Fruit fly (Drosophila melanogaster) whole organism, embryonic: Measurements from ENCODE around the gene goe.

Experiments
- Ada2b ChIP-seq: fragments of 200-800 bp; sonication (Bioruptor generic); IDR thresholded peaks from 2 replicates; pipeline ENCODE4 v1.3.6; 2022; ENCODE audit warnings: missing biosample characterization, missing genetic modification characterization
- CG10209 ChIP-seq: fragments of 200-800 bp; sonication (Bioruptor generic); optimal IDR thresholded peaks from 3 replicates; lab custom pipeline; 2017; ENCODE audit warnings: missing biosample characterization, mild to moderate bottlenecking, missing genetic modification characterization, missing genetic modification reagents
- CG10366 ChIP-seq: fragments of 200-800 bp; sonication (Bioruptor generic); IDR thresholded peaks from 2 replicates; pipeline ENCODE4 v1.3.6; 2022; ENCODE audit warnings: missing biosample characterization, missing genetic modification characterization
- CG10565 ChIP-seq: fragments of 200-800 bp; sonication (Bioruptor generic); optimal IDR thresholded peaks from 3 replicates; lab custom pipeline; 2016; ENCODE audit warnings: missing biosample characterization, mild to moderate bottlenecking, missing genetic modification characterization
- CG11560 ChIP-seq: fragments of 200-800 bp; sonication (Bioruptor generic); IDR thresholded peaks from 3 replicates; pipeline ENCODE4 v1.3.6; 2022; ENCODE audit warnings: missing biosample characterization, missing genetic modification characterization
- CG15073 ChIP-seq: fragments of 200-800 bp; sonication (Bioruptor generic); optimal IDR thresholded peaks from 2 replicates; lab custom pipeline; 2016; ENCODE audit warnings: missing biosample characterization, missing genetic modification characterization
- CG1529 ChIP-seq: fragments of 200-800 bp; sonication (Bioruptor generic); optimal IDR thresholded peaks from 3 replicates; lab custom pipeline; 2018; ENCODE audit warnings: missing biosample characterization, missing genetic modification characterization
- CG17186 ChIP-seq: fragments of 200-800 bp; sonication (Bioruptor generic); optimal IDR thresholded peaks from 3 replicates; lab custom pipeline; 2017; ENCODE audit warnings: missing biosample characterization, missing genetic modification reagents, missing genetic modification characterization
- CG17385 ChIP-seq: fragments of 200-800 bp; sonication (Bioruptor generic); optimal IDR thresholded peaks from 3 replicates; lab custom pipeline; 2018; ENCODE audit warnings: missing biosample characterization, mild to moderate bottlenecking, missing genetic modification characterization
- CG17612 ChIP-seq: fragments of 200-800 bp; sonication (Bioruptor generic); IDR thresholded peaks from 2 replicates; pipeline ENCODE4 v1.3.6; 2022; ENCODE audit warnings: missing biosample characterization, missing genetic modification characterization
- CG18599 ChIP-seq: fragments of 200-800 bp; sonication (Bioruptor generic); optimal IDR thresholded peaks from 3 replicates; lab custom pipeline; 2017; ENCODE audit warnings: missing biosample characterization, missing genetic modification characterization, mild to moderate bottlenecking, moderate library complexity, missing genetic modification reagents
- CG2120 ChIP-seq: fragments of 200-800 bp; sonication (Bioruptor generic); optimal IDR thresholded peaks from 3 replicates; lab custom pipeline; 2016; ENCODE audit warnings: missing biosample characterization, missing genetic modification characterization
- CG30020 ChIP-seq: fragments of 200-800 bp; optimal IDR thresholded peaks from 2 replicates; lab custom pipeline; 2019; ENCODE audit warnings: missing biosample characterization, mild to moderate bottlenecking, missing genetic modification characterization, moderate library complexity
- CG32532 ChIP-seq: fragments of 200-800 bp; sonication (Bioruptor generic); IDR thresholded peaks from 2 replicates; pipeline ENCODE4 v1.3.6; 2022; ENCODE audit warnings: missing biosample characterization, missing genetic modification characterization
- CG34224 ChIP-seq: fragments of 200-800 bp; sonication (Bioruptor generic); IDR thresholded peaks from 3 replicates; pipeline ENCODE4 v1.3.6; 2022; ENCODE audit warnings: missing biosample characterization, missing genetic modification characterization; ENCODE audit not compliant: partially characterized antibody
- CG3838 ChIP-seq: fragments of 200-800 bp; sonication (Bioruptor generic); optimal IDR thresholded peaks from 3 replicates; lab custom pipeline; 2016; ENCODE audit warnings: missing biosample characterization, missing genetic modification characterization
- CG4360 ChIP-seq: fragments of 200-800 bp; sonication (Bioruptor generic); IDR thresholded peaks from 2 replicates; pipeline ENCODE4 v1.3.6; 2022; ENCODE audit warnings: missing biosample characterization, missing genetic modification characterization
- CG5953 ChIP-seq: fragments of 200-800 bp; sonication (Bioruptor generic); IDR thresholded peaks from 2 replicates; pipeline ENCODE4 v1.3.6; 2022; ENCODE audit warnings: missing biosample characterization, missing genetic modification characterization
- CG7271 ChIP-seq: fragments of 200-800 bp; sonication (Bioruptor generic); optimal IDR thresholded peaks from 2 replicates; lab custom pipeline; 2018; ENCODE audit warnings: missing biosample characterization, mild to moderate bottlenecking, missing genetic modification characterization, moderate library complexity
- CG8290 ChIP-seq, 3 experiments: fragments of 200-800 bp; sonication (Bioruptor generic); optimal IDR thresholded peaks; 2 replicates each; lab custom pipeline; 2016 to 2019; ENCODE audit warnings: missing biosample characterization in 3 of 3, missing genetic modification characterization in 3 of 3, mild to moderate bottlenecking in 2 of 3, moderate library complexity in 1 of 3
- CG8388 ChIP-seq: fragments of 200-800 bp; sonication (Bioruptor generic); optimal IDR thresholded peaks from 2 replicates; lab custom pipeline; 2019; ENCODE audit warnings: missing biosample characterization, mild to moderate bottlenecking, missing genetic modification characterization, moderate library complexity
- CG9876 ChIP-seq: fragments of 200-800 bp; sonication (Bioruptor generic); optimal IDR thresholded peaks from 2 replicates; lab custom pipeline; 2016; ENCODE audit warnings: missing biosample characterization, missing genetic modification characterization
- Doc2 ChIP-seq: fragments of 200-800 bp; sonication (Bioruptor generic); IDR thresholded peaks from 2 replicates; pipeline ENCODE4 v1.3.6; 2022; ENCODE audit warnings: missing biosample characterization, missing genetic modification characterization
- Dp ChIP-seq: fragments of 200-800 bp; sonication (Bioruptor generic); optimal IDR thresholded peaks from 2 replicates; lab custom pipeline; 2018; ENCODE audit warnings: missing biosample characterization, mild to moderate bottlenecking, missing genetic modification characterization, moderate library complexity
- Drgx ChIP-seq: fragments of 200-800 bp; sonication (Bioruptor generic); IDR thresholded peaks from 2 replicates; pipeline ENCODE4 v1.3.6; 2022; ENCODE audit warnings: missing biosample characterization, missing genetic modification characterization
- E2f1 ChIP-seq: fragments of 200-800 bp; sonication (Bioruptor generic); IDR thresholded peaks from 2 replicates; pipeline ENCODE4 v1.3.6; 2022; ENCODE audit warnings: missing biosample characterization, missing genetic modification characterization
- Fer1 ChIP-seq: fragments of 200-800 bp; sonication (Bioruptor generic); optimal IDR thresholded peaks from 2 replicates; lab custom pipeline; 2017; ENCODE audit warnings: missing biosample characterization, mild to moderate bottlenecking, missing genetic modification characterization
- Fer2 ChIP-seq: fragments of 200-800 bp; sonication (Bioruptor generic); optimal IDR thresholded peaks from 2 replicates; lab custom pipeline; 2018; ENCODE audit warnings: missing biosample characterization, mild to moderate bottlenecking, missing genetic modification characterization, moderate library complexity
- H15 ChIP-seq: fragments of 200-800 bp; sonication (Bioruptor generic); IDR thresholded peaks from 3 replicates; pipeline ENCODE4 v1.3.6; 2022; ENCODE audit warnings: missing biosample characterization, missing genetic modification characterization
- HHEX ChIP-seq: fragments of 200-800 bp; sonication (Bioruptor generic); optimal IDR thresholded peaks from 3 replicates; lab custom pipeline; 2017; ENCODE audit warnings: missing biosample characterization, mild to moderate bottlenecking, missing genetic modification characterization, missing genetic modification reagents
- HLH4C ChIP-seq: fragments of 200-800 bp; sonication (Bioruptor generic); IDR thresholded peaks from 3 replicates; pipeline ENCODE4 v1.3.6; 2022; ENCODE audit warnings: missing biosample characterization, missing genetic modification characterization; ENCODE audit not compliant: partially characterized antibody
- Hmr ChIP-seq: fragments of 200-800 bp; sonication (Bioruptor generic); optimal IDR thresholded peaks from 3 replicates; lab custom pipeline; 2017; ENCODE audit warnings: mild to moderate bottlenecking, missing biosample characterization, missing genetic modification reagents, missing genetic modification characterization
- Sox102F ChIP-seq: fragments of 200-800 bp; sonication (Bioruptor generic); optimal IDR thresholded peaks from 2 replicates; lab custom pipeline; 2018; ENCODE audit warnings: missing biosample characterization, mild to moderate bottlenecking, missing genetic modification characterization, moderate library complexity
- ato ChIP-seq: fragments of 200-800 bp; sonication (Bioruptor generic); IDR thresholded peaks from 2 replicates; pipeline ENCODE4 v1.3.6; 2022; ENCODE audit warnings: missing biosample characterization, missing genetic modification characterization; ENCODE audit not compliant: partially characterized antibody
- bbx ChIP-seq: fragments of 200-800 bp; sonication (Bioruptor generic); IDR thresholded peaks from 2 replicates; pipeline ENCODE4 v1.3.6; 2022; ENCODE audit warnings: missing biosample characterization, missing genetic modification characterization; ENCODE audit not compliant: partially characterized antibody
- br ChIP-seq: fragments of >200 bp; optimal IDR thresholded peaks from 2 replicates; lab custom pipeline; 2017
- btn ChIP-seq: fragments of 200-800 bp; sonication (Bioruptor generic); optimal IDR thresholded peaks from 2 replicates; lab custom pipeline; 2016; ENCODE audit warnings: missing biosample characterization, missing genetic modification characterization
- crc ChIP-seq: fragments of 200-800 bp; sonication (Bioruptor generic); optimal IDR thresholded peaks from 2 replicates; lab custom pipeline; 2016; ENCODE audit warnings: missing biosample characterization, missing genetic modification characterization
- fd102C ChIP-seq: fragments of 200-800 bp; sonication (Bioruptor generic); optimal IDR thresholded peaks from 2 replicates; lab custom pipeline; 2018; ENCODE audit warnings: missing biosample characterization, mild to moderate bottlenecking, missing genetic modification characterization, moderate library complexity
- fd3F ChIP-seq: fragments of 200-800 bp; sonication (Bioruptor generic); optimal IDR thresholded peaks from 2 replicates; lab custom pipeline; 2018; ENCODE audit warnings: missing biosample characterization, mild to moderate bottlenecking, missing genetic modification characterization, moderate library complexity
- grn ChIP-seq: fragments of 200-800 bp; sonication (Bioruptor generic); optimal IDR thresholded peaks from 3 replicates; lab custom pipeline; 2017; ENCODE audit warnings: missing biosample characterization, missing genetic modification characterization
- gro ChIP-seq: fragments of 200-800 bp; sonication (Bioruptor generic); optimal IDR thresholded peaks from 2 replicates; lab custom pipeline; 2016; ENCODE audit warnings: missing biosample characterization, missing genetic modification characterization
- jigr1 ChIP-seq: fragments of 200-800 bp; sonication (Bioruptor generic); IDR thresholded peaks from 3 replicates; pipeline ENCODE4 v1.3.6; 2022; ENCODE audit warnings: missing biosample characterization, missing genetic modification characterization
- onecut ChIP-seq: fragments of 200-800 bp; sonication (Bioruptor generic); IDR thresholded peaks from 2 replicates; pipeline ENCODE4 v1.3.6; 2022; ENCODE audit warnings: missing biosample characterization, missing genetic modification characterization
- ro ChIP-seq: fragments of 200-800 bp; sonication (Bioruptor generic); IDR thresholded peaks from 2 replicates; pipeline ENCODE4 v1.3.6; 2022; ENCODE audit warnings: missing biosample characterization, missing genetic modification characterization
- sima ChIP-seq: fragments of 200-800 bp; sonication (Bioruptor generic); optimal IDR thresholded peaks from 2 replicates; lab custom pipeline; 2016; ENCODE audit warnings: missing biosample characterization, missing genetic modification characterization
- slp2 ChIP-seq: fragments of 200-800 bp; sonication (Bioruptor generic); optimal IDR thresholded peaks from 2 replicates; lab custom pipeline; 2016; ENCODE audit warnings: missing biosample characterization, missing genetic modification characterization
- tgo ChIP-seq: fragments of 200-800 bp; sonication (Bioruptor generic); IDR thresholded peaks from 3 replicates; pipeline ENCODE4 v1.3.6; 2022; ENCODE audit warnings: missing biosample characterization, missing genetic modification characterization
- tio ChIP-seq: fragments of 200-800 bp; sonication (Bioruptor generic); optimal IDR thresholded peaks from 2 replicates; lab custom pipeline; 2017; ENCODE audit warnings: missing biosample characterization, missing genetic modification characterization, inconsistent platforms
- vvl ChIP-seq: fragments of 200-800 bp; sonication (Bioruptor generic); IDR thresholded peaks from 2 replicates; pipeline ENCODE4 v1.3.6; 2022; ENCODE audit warnings: missing biosample characterization, missing genetic modification characterization

Gene goe

dm6 chrX:16751579-16752156 is at the start of gene goe (continued):
- TF ChIP-seq CG17612 (GFP tag; lab: Robert Waterston, UW) (peak; percentile 60; the same call in 1 of the 2 replicates), Dp (peak; percentile 73), ro (GFP tag; lab: Robert Waterston, UW) (peak; percentile 19; the same call in 1 of the 2 replicates), CG1529 (GFP tag; lab: Kevin White, UChicago) (peak; percentile 6), grn (peak; percentile 64), CG15073 (GFP tag; lab: Kevin White, UChicago) (no peak), HHEX (GFP tag; lab: Kevin White, UChicago) (peak; percentile 59), onecut (GFP tag; lab: Robert Waterston, UW) (peak; percentile 50), CG4360 (GFP tag; lab: Robert Waterston, UW) (peak; percentile 74), H15 (GFP tag; lab: Robert Waterston, UW) (peak; percentile 68; the same call in 2 of the 3 replicates), CG10366 (GFP tag; lab: Robert Waterston, UW) (peak; percentile 75), Fer2 (tag; lab: Kevin White, UChicago) (peak; percentile 20), CG30020 (tag; lab: Kevin White, UChicago) (peak; percentile 38), CG17385 (GFP tag; lab: Kevin White, UChicago) (peak; percentile 73), fd3F (GFP tag; lab: Kevin White, UChicago) (peak; percentile 39), Sox102F (GFP tag; lab: Kevin White, UChicago) (peak; percentile 53), CG8290 (GFP tag; optimal IDR thresholded peaks at IDR 0.05; lab: Kevin White, UChicago) (peak; percentile 83), CG8290 (tag; optimal IDR thresholded peaks at IDR 0.05; lab: Kevin White, UChicago) (peak in 1 of 2 experiments; percentile 90), HLH4C (peak; percentile 70), tgo (peak; percentile 63), sima (GFP tag; lab: Kevin White, UChicago) (peak; percentile 72), CG34224 (peak; percentile 86), slp2 (peak; percentile 79), CG5953 (peak; percentile 40), CG10565 (no peak), CG17186 (GFP tag; lab: Kevin White, UChicago) (peak; percentile 78), gro (GFP tag; lab: Kevin White, UChicago) (peak; percentile 94), Hmr (peak; percentile 97), CG9876 (GFP tag; lab: Kevin White, UChicago) (peak; percentile 95), CG18599 (peak; percentile 73), Drgx (GFP tag; lab: Robert Waterston, UW) (peak; percentile 61), CG3838 (GFP tag; lab: Kevin White, UChicago) (peak; percentile 70), br (lab: Kevin White, UChicago) (no peak), E2f1 (GFP tag; lab: Robert Waterston, UW) (peak; percentile 76), btn (GFP tag; lab: Kevin White, UChicago) (peak; percentile 57), Doc2 (GFP tag; lab: Robert Waterston, UW) (no peak), CG11560 (peak; percentile 51; the same call in 2 of the 3 replicates), Ada2b (GFP tag; lab: Robert Waterston, UW) (peak; percentile 57), crc (GFP tag; lab: Kevin White, UChicago) (peak; percentile 59), vvl (GFP tag; lab: Robert Waterston, UW) (peak; percentile 89), CG2120 (GFP tag; lab: Kevin White, UChicago) (peak; percentile 89), CG7271 (tag; lab: Kevin White, UChicago) (peak; percentile 76), fd102C (peak; percentile 33), CG10209 (GFP tag; lab: Kevin White, UChicago) (peak; percentile 64), Fer1 (GFP tag; lab: Kevin White, UChicago) (peak; percentile 77), bbx (peak; percentile 95), tio (GFP tag; lab: Kevin White, UChicago) (peak; percentile 68), ato (GFP tag; lab: Robert Waterston, UW) (peak; percentile 63), jigr1 (GFP tag; lab: Robert Waterston, UW) (no peak), CG8388 (peak; percentile 64), CG32532 (peak; percentile 88)
